Fruit fly (Drosophila melanogaster): ENCODE data around the gene CG15432.

Gene CG15432

dm6 chr2L:4442010-4442587 is at the start of gene CG15432, which contains the start of gene Sfp24F (continued):
- TF ChIP-seq pros (GFP tag; optimal IDR thresholded peaks at IDR 0.05) (no peak), run (tag; optimal IDR thresholded peaks at IDR 0.05) (no peak), btn (GFP tag; optimal IDR thresholded peaks at IDR 0.05) (no peak), zen (tag; optimal IDR thresholded peaks at IDR 0.05) (no peak), Pdp1 (GFP tag; optimal IDR thresholded peaks at IDR 0.05) (no peak), CG3281 (GFP tag; optimal IDR thresholded peaks at IDR 0.05) (no peak), psq (GFP tag; optimal IDR thresholded peaks at IDR 0.05) (no peak), CG9932 (GFP tag; IDR thresholded peaks at IDR 0.05) (no peak), gsb-n (tag; optimal IDR thresholded peaks at IDR 0.05) (no peak), Fer3 (tag; optimal IDR thresholded peaks at IDR 0.05) (no peak), D (optimal IDR thresholded peaks at IDR 0.05) (no peak), D (GFP tag; optimal IDR thresholded peaks at IDR 0.05) (no peak), CG15011 (GFP tag; optimal IDR thresholded peaks at IDR 0.05) (no peak), CG7745 (tag; optimal IDR thresholded peaks at IDR 0.05) (no peak), usp (GFP tag; optimal IDR thresholded peaks at IDR 0.05) (no peak), CG2889 (GFP tag; IDR thresholded peaks at IDR 0.05) (no peak), sim (GFP tag; IDR thresholded peaks at IDR 0.05) (no peak), ase (GFP tag; IDR thresholded peaks at IDR 0.05) (no peak), maf-S (GFP tag; optimal IDR thresholded peaks at IDR 0.05) (no peak), kni (GFP tag; optimal IDR thresholded peaks at IDR 0.05) (no peak), Asciz (GFP tag; optimal IDR thresholded peaks at IDR 0.05) (no peak), Optix (GFP tag; IDR thresholded peaks at IDR 0.05) (no peak), CG8089 (GFP tag; optimal IDR thresholded peaks at IDR 0.05) (no peak), slp2 (GFP tag; optimal IDR thresholded peaks at IDR 0.05) (peak; percentile 27), E2f2 (GFP tag; IDR thresholded peaks at IDR 0.05) (peak; percentile 76), CG3065 (GFP tag; optimal IDR thresholded peaks at IDR 0.05) (no peak), toy (GFP tag; IDR thresholded peaks at IDR 0.05) (no peak), en (GFP tag; optimal IDR thresholded peaks at IDR 0.05) (no peak), bsh (GFP tag; optimal IDR thresholded peaks at IDR 0.05) (no peak), CG10959 (GFP tag; IDR thresholded peaks at IDR 0.05) (no peak), Ada2b (GFP tag; IDR thresholded peaks at IDR 0.05) (no peak), CG2116 (GFP tag; optimal IDR thresholded peaks at IDR 0.05) (peak; percentile 72), corto (GFP tag; optimal IDR thresholded peaks at IDR 0.05) (no peak), tx (GFP tag; optimal IDR thresholded peaks at IDR 0.05) (no peak), CoRest (tag; optimal IDR thresholded peaks at IDR 0.05) (no peak), Doc2 (GFP tag; IDR thresholded peaks at IDR 0.05) (no peak), dimm (GFP tag; IDR thresholded peaks at IDR 0.05) (no peak), Eip74EF (GFP tag; optimal IDR thresholded peaks at IDR 0.05) (no peak), ara (GFP tag; IDR thresholded peaks at IDR 0.05) (no peak), Atf6 (GFP tag; IDR thresholded peaks at IDR 0.05) (no peak), CG13287 (GFP tag; IDR thresholded peaks at IDR 0.05; ENCODE audit: partially characterized antibody) (peak; percentile 77), HmgZ (tag; optimal IDR thresholded peaks at IDR 0.05) (no peak), unc-4 (GFP tag; IDR thresholded peaks at IDR 0.05; ENCODE audit: partially characterized antibody) (peak; percentile 55), gfzf (GFP tag; optimal IDR thresholded peaks at IDR 0.05) (peak; percentile 32), grn (GFP tag; optimal IDR thresholded peaks at IDR 0.05) (no peak), emc (GFP tag; optimal IDR thresholded peaks at IDR 0.05) (no peak), lmd (GFP tag; IDR thresholded peaks at IDR 0.05) (no peak), CG14050 (GFP tag; IDR thresholded peaks at IDR 0.05) (no peak), NK7.1 (GFP tag; optimal IDR thresholded peaks at IDR 0.05) (no peak), CG34224 (GFP tag; IDR thresholded peaks at IDR 0.05; ENCODE audit: partially characterized antibody) (peak; percentile 63; the same call in 2 of the 3 replicates), disco-r (GFP tag; optimal IDR thresholded peaks at IDR 0.05) (no peak)
